Worm (Caenorhabditis elegans): ENCODE results near the gene fnta-1.

- TF ChIP-seq unc-39 (tag; optimal IDR thresholded peaks at IDR 0.05) (no peak), skn-1 (tag; optimal IDR thresholded peaks at IDR 0.05) (no peak), aly-2 (tag; optimal IDR thresholded peaks at IDR 0.05) (no peak), ceh-16 (tag; optimal IDR thresholded peaks at IDR 0.05) (no peak), nhr-23 (tag; optimal IDR thresholded peaks at IDR 0.05) (no peak), zag-1 (tag; optimal IDR thresholded peaks at IDR 0.05) (no peak)
These were observed 19.0 kb upstream of the fnta-1 start, which contains the start of gene dpy-9 for ce11 chrIV:259142-259541.
